Worm (Caenorhabditis elegans) whole organism, L2 larva: ENCODE results near the gene bbln-1.

Experiments used
- ceh-16 ChIP-seq: fragments of 150-350 bp; optimal IDR thresholded peaks from 2 replicates; lab custom pipeline; 2014; ENCODE audit warnings: missing biosample characterization, missing genetic modification characterization
- dmd-4 ChIP-seq: sonication (generic microtip); optimal IDR thresholded peaks from 2 replicates; lab custom pipeline; 2017; ENCODE audit warnings: missing biosample characterization, missing genetic modification characterization
- egl-27 ChIP-seq: sonication (generic microtip); optimal IDR thresholded peaks from 3 replicates; lab custom pipeline; 2017; ENCODE audit warnings: missing biosample characterization, missing genetic modification reagents, missing genetic modification characterization
- lin-39 ChIP-seq: fragments of 150-350 bp; optimal IDR thresholded peaks from 2 replicates; lab custom pipeline; 2014; ENCODE audit warnings: missing biosample characterization, missing genetic modification reagents, missing genetic modification characterization
- lsy-2 ChIP-seq, 2 experiments: fragments of 150-350 bp in 1 of 2; sonication (generic microtip) in 1 of 2; optimal IDR thresholded peaks; 2 replicates each; lab custom pipeline; 2014 to 2017; ENCODE audit warnings: missing biosample characterization in 2 of 2, missing genetic modification characterization in 2 of 2
- nhr-11 ChIP-seq: fragments of 150-350 bp; optimal IDR thresholded peaks from 2 replicates; lab custom pipeline; 2014; ENCODE audit warnings: missing biosample characterization, missing genetic modification characterization
- nhr-12 ChIP-seq: fragments of 150-350 bp; optimal IDR thresholded peaks from 2 replicates; lab custom pipeline; 2014; ENCODE audit warnings: missing biosample characterization, missing genetic modification characterization
- nhr-23 ChIP-seq: fragments of 150-350 bp; optimal IDR thresholded peaks from 2 replicates; lab custom pipeline; 2014; ENCODE audit warnings: missing biosample characterization, missing genetic modification reagents, missing genetic modification characterization
- nhr-77 ChIP-seq: fragments of 150-350 bp; optimal IDR thresholded peaks from 2 replicates; lab custom pipeline; 2014; ENCODE audit warnings: missing biosample characterization, missing genetic modification characterization
- sem-4 ChIP-seq: fragments of 150-350 bp; optimal IDR thresholded peaks from 2 replicates; lab custom pipeline; 2014; ENCODE audit warnings: missing biosample characterization, missing genetic modification reagents, missing genetic modification characterization
- skn-1 ChIP-seq: sonication (generic microtip); optimal IDR thresholded peaks from 2 replicates; lab custom pipeline; 2017; ENCODE audit warnings: missing biosample characterization, missing genetic modification characterization
- ztf-1 ChIP-seq: fragments of 200-800 bp; sonication (Bioruptor generic); conservative IDR thresholded peaks from 2 replicates; pipeline ENCODE4 v1.3.6; 2022; ENCODE audit warnings: missing genetic modification characterization, missing compliant biosample characterization
- ztf-4 ChIP-seq: fragments of 150-350 bp; optimal IDR thresholded peaks from 2 replicates; lab custom pipeline; 2014; ENCODE audit warnings: missing biosample characterization, missing genetic modification characterization

DNA sequence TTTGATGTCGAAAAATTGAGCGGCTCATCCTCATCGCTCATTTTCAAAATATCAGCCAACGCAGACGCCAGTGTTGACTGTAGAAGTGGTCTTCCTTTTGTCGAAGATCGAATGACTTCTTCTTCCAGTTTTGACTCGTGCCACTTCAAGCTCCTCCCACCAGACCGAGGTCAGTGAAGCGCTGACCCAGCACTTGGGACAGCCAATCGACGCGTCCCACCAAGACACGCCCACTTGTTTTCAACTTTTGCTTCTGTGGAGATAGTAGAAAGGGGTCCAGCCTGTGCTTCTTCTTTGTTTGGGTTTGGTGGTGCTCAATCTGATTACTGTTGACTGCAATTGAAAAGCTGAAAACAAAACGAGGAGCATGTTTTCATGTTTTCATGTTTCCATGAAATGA, 47.0 kb upstream of the bbln-1 start, which contains the start of gene fax-1:
- TF ChIP-seq lin-39 (no peak), egl-27 (tag; lab: Kevin White, UChicago) (no peak), ztf-4 (no peak), nhr-77 (tag; lab: Kevin White, UChicago) (no peak), sem-4 (tag; lab: Kevin White, UChicago) (no peak), nhr-11 (no peak), nhr-23 (no peak), nhr-12 (tag; lab: Kevin White, UChicago) (no peak), skn-1 (tag; lab: Kevin White, UChicago) (no peak), ztf-1 (GFP tag; lab: Robert Waterston, UW) (no peak), lsy-2 (tag; optimal IDR thresholded peaks at IDR 0.05; lab: Kevin White, UChicago) (no peak), ceh-16 (no peak), dmd-4 (tag; lab: Kevin White, UChicago) (no peak)
